Fruit fly (Drosophila melanogaster) ovary, adult (tissue): ENCODE data around the gene CG33939.

Experiments used
- CG17801 ChIP-seq: fragments of 200-800 bp; optimal IDR thresholded peaks from 2 replicates; lab custom pipeline; 2019; ENCODE audit warnings: missing biosample characterization, mild to moderate bottlenecking, missing genetic modification characterization, moderate library complexity; ENCODE audit not compliant: partially characterized antibody

CG33939 gene

DNA sequence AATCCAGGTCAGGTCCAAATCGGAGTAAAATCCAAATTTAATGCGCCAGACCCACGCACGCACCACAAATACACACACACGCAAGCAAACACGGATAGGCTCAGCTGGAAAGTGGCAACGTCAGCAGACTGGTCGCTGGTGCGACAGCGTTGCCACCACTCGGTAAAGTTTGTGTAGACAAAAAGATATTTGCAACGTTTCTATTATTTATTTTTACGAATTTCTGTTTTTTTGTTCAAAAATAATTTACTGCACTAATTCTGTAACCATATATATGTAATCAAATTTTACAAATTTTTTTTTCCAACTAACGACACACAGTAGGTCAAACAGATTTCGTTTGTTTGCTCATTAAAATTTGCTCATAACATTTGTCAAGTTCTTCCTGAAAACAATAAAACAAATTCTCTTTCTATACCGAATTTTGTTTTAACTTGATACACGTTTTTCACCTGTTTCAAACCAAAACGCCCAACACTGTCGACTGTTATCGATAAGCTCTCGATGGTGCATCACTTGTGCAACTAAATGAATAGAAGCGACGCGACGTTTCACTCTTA, 5.1 kb upstream of the CG33939 start, which contains the start of the genes CG7556 and CG7453:
Gene CG7556 (minus strand): TSS at position 135 of the 560 bp plus-strand sequence.
Gene CG7453 (plus strand): TSS at position 478 of the 560 bp plus-strand sequence.
- peak; percentile 60 for TF ChIP-seq CG17801 (GFP tag; lab: Kevin White, UChicago)

DNA sequence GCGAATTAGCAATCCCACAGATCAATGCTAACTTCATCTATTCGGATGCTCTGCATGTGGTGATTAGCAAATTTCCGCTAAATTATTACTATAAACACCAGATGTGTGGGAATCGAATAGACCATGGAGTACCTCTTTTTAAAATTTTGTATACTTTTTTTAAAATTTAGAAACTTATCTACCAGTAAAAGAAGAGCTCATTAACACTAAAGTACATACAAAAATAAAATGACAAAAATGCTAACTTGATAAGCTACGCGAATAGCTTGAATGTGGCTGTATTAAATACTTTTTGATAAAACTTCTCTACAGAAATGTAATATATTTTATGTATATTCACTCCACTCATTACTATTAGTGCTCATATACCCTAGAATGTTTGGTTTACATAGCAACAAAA, 608 bp downstream of the CG33939 start:
- TF ChIP-seq CG17801 (GFP tag; lab: Kevin White, UChicago) = no peak

dm6 chrX:19172955-19173354, 1.7 kb downstream of the CG33939 start:
- TF ChIP-seq CG17801 (GFP tag; lab: Kevin White, UChicago) = no peak

DNA sequence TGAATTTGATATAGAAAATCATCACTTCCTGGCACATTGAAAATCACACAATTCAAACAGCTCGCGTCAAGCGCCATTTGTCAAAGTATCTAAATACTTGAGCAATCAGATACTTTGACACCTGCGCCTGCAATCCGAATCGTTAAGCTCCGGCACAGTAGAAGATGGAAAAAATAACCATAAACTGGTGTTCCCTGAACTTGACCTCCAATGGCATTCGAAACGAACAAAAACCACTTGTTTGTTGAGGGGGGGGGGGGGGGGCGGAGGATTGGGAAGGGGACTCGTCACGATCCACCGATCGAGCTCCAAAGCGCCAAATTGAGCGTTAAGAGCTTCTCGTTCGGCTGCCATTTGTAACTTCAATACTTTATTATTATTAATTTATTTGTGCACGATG, 2.8 kb downstream of the CG33939 start:
- no peak for TF ChIP-seq CG17801 (GFP tag; lab: Kevin White, UChicago)

- TF ChIP-seq CG17801 (GFP tag; lab: Kevin White, UChicago) = no peak
Measured at dm6 chrX:19170791-19171190, 3.9 kb downstream of the CG33939 start, which contains the start of gene Inx5. Gene Inx5, minus strand, starts transcription at chrX:19170883.

- no peak for TF ChIP-seq CG17801 (GFP tag; lab: Kevin White, UChicago)
Measured at dm6 chrX:19167586-19168403, 6.9 kb downstream of the CG33939 start.

- TF ChIP-seq CG17801 (GFP tag; lab: Kevin White, UChicago) = no peak
Measured at dm6 chrX:19167032-19167568, 7.6 kb downstream of the CG33939 start, which contains the start of gene RhoGAP18B. Gene RhoGAP18B, minus strand, starts transcription at chrX:19167082.

DNA sequence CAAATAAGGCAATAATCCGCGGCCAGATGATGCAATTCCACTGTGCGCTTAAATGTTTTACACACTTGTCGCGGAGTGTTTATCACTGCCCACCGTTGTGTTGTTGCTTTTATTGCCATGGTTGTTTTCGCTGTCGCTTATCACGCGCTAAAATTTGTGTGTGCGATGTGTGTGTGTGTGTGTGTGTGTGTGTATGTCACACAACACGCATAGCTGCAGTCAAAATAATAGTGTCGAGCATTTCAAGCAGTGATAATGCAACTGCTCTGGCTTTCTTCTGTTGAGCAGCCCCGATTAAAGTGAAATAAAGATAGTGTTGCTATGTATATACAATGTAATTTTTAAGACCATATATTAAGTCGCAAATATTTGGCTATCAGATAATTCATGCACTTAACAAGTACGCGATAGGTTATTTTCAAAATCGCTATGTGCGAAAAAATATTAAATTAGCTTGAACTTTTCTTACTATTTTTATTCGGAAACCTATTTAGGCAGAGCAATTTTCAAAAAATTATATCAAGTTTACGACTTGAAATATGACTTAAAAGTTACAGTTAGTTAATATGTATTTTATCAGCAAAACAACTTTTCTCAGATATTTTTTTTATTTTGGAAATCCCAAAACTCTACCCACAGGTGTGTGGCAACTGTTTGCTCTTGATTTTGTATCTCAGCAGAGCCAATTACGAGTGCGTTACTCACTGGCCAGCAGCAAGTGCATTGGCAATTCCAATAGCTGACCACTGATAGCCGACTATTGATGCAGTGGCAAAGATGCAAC, 8.4 kb downstream of the CG33939 start:
- peak; percentile 16 for TF ChIP-seq CG17801 (GFP tag; lab: Kevin White, UChicago)

dm6 chrX:19165144-19166011, 9.3 kb downstream of the CG33939 start:
- peak; percentile 98 for TF ChIP-seq CG17801 (GFP tag; lab: Kevin White, UChicago)

DNA sequence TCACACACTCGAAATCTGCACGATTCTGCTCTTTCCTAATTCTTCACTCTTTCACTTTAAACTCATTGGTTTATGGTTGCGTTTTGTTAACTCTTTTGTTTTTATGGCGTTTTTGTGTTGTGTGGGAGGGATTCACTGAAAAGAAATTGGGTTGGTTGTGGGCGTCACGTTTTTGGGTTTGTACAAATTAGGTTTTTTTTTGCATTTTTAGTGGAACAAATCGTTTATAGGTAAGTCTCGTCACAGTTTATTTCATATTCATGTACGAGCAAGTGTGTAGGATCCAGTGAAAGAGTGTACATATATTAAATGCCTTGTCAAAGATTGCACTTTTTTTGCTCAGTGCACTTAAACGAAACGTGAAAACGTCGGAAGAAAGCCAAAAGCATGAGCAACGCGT, 10.0 kb downstream of the CG33939 start:
- TF ChIP-seq CG17801 (GFP tag; lab: Kevin White, UChicago) = no peak

DNA sequence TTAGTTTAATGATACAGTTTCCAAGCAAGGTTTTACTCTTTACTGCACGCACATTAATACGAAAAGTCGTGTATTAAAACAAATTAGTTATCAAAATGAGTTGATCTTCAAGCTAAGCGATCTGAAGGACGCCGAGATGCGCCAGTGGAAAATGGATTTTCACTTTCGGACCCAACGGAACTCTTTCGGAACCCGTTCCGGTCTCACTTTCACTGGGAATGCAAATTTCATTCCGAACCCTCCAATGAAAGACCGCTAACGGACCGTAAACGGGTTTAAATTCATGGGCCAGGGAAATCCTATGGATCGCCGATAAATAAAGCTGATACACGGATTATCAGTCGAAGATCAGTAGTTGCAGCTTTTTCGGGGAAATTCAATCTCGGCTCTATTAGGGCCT, 11.3 kb downstream of the CG33939 start:
- TF ChIP-seq CG17801 (GFP tag; lab: Kevin White, UChicago) = no peak

DNA sequence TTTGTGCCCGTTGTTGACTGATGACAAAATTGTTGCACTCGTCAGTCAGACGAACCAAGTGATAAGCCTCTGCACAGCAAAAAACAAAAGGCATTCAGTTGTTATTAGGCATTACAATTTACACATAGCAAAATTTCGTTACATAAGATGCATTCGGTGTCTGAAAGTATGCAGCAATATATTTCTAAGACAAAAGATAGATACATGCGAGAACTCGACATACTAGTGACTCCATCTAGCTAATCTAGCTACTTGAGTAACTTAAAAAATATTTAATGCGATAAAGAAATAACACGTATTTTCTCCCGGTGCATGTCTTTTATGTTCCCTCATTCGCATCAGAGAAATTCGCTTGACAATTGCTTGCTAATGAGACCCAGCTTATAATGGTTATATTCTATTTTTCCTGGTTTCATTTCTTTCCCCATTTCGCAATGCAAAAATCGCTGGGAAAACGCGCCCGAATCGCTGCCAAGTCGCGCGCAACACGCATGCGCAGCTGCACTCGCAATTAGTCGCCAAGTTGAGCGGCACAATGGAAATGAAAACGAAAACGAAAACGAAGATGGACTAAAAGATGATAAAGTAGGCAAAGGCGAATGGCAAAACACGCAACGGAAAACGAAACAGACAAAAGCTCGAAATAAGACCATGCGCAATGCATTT, 12.3 kb downstream of the CG33939 start:
- TF ChIP-seq CG17801 (GFP tag; lab: Kevin White, UChicago) = no peak

DNA sequence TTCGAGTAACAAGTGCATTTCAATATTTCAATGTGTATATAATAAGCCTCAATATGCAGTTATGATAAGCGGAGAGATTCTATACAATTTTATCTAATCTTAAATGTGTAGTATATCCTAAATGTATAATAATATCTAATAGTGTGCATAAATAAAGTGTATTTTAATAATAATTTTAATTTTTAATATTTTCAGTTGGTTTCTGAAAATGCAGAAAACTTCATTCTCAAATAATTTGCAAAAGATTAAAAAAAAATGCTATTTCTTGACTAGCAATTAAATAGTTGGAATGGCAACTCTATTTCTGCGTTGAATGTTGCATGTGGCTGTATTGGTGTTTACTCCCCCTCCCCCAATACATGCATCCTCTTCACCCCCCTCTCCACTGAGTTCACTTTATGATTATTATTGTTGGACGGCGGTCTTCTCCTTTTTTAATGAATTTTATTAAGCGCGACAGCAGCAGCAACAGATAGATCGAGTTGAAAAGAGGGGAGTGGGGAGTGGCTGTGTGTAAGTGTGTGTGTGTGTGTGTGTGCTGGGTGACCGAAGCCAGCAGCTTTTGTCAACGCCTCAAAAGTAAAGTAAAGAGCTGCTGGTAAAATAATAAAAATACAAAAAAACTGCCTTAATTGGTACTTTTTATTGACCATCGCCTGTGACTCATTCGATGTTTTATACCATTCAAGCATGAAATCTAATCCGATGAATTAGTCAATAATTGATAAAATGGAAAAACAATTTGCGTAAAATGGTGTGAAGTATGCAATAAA, 13.9 kb downstream of the CG33939 start:
- TF ChIP-seq CG17801 (GFP tag; lab: Kevin White, UChicago) = no peak
